Fruit fly (Drosophila melanogaster): ENCODE results near the gene HipHop.

DNA sequence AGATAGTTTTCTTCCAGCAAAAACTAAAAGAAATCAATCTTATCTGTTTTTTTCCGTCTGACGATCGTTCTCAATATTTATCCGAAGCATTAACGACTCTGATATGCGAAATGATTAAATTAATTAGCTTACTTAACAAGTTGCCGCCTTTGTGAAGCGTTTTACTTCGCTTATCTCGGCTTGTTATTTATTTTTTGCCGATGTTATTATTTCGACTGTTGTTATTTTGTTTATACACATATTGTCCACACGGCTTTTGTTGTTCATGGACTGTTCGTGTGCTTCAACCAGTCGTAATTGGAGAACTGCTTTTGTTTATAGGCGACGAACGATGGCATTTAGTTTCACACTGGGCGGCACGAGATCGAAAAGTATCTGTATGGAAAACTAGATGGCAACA lies 12.3 kb downstream of the HipHop start:
- TF ChIP-seq EcR (GFP tag; optimal IDR thresholded peaks at IDR 0.05): no peak
- TF ChIP-seq pan (optimal IDR thresholded peaks at IDR 0.05): no peak
- TF ChIP-seq psq (optimal IDR thresholded peaks at IDR 0.05): no peak
- no peak for TF ChIP-seq CG8478 (optimal IDR thresholded peaks at IDR 0.05)
- TF ChIP-seq Dll (optimal IDR thresholded peaks at IDR 0.05): no peak
- TF ChIP-seq usp (GFP tag; optimal IDR thresholded peaks at IDR 0.05): no peak
